Worm (Caenorhabditis elegans) whole organism, L3 larva: ENCODE measurements around the gene F22E12.3.

ENCODE experiments used
- ama-1 ChIP-seq: fragments of 150-350 bp; optimal IDR thresholded peaks from 2 replicates; lab custom pipeline; 2018
- ceh-28 ChIP-seq: fragments of 150-350 bp; optimal IDR thresholded peaks from 2 replicates; lab custom pipeline; 2014; ENCODE audit warnings: missing biosample characterization, missing genetic modification reagents, missing genetic modification characterization
- ceh-82 ChIP-seq: fragments of 150-350 bp; optimal IDR thresholded peaks from 2 replicates; lab custom pipeline; 2014; ENCODE audit warnings: missing biosample characterization, missing genetic modification characterization
- fkh-10 ChIP-seq: sonication (generic microtip); optimal IDR thresholded peaks from 2 replicates; lab custom pipeline; 2017; ENCODE audit warnings: missing biosample characterization, missing genetic modification reagents, missing genetic modification characterization
- fos-1 ChIP-seq: fragments of 150-350 bp; optimal IDR thresholded peaks from 2 replicates; lab custom pipeline; 2014; ENCODE audit warnings: missing biosample characterization, missing genetic modification characterization
- lsy-12 ChIP-seq: sonication (generic microtip); optimal IDR thresholded peaks from 2 replicates; lab custom pipeline; 2016; ENCODE audit warnings: mild to moderate bottlenecking, missing genetic modification characterization, missing compliant biosample characterization
- mdl-1 ChIP-seq: fragments of 150-350 bp; optimal IDR thresholded peaks from 2 replicates; lab custom pipeline; 2014; ENCODE audit warnings: missing biosample characterization, missing genetic modification characterization
- nfya-1 ChIP-seq: sonication (generic microtip); optimal IDR thresholded peaks from 2 replicates; lab custom pipeline; 2017; ENCODE audit warnings: missing genetic modification characterization, mild to moderate bottlenecking, missing compliant biosample characterization, antibody characterized with exemption, moderate library complexity; ENCODE audit not compliant: insufficient read depth
- nhr-11 ChIP-seq: fragments of 150-350 bp; optimal IDR thresholded peaks from 2 replicates; lab custom pipeline; 2014; ENCODE audit warnings: missing biosample characterization, missing genetic modification characterization
- nhr-25 ChIP-seq: sonication (generic microtip); optimal IDR thresholded peaks from 2 replicates; lab custom pipeline; 2017; ENCODE audit warnings: missing biosample characterization, missing genetic modification characterization
- unc-39 ChIP-seq: sonication (generic microtip); optimal IDR thresholded peaks from 4 replicates; lab custom pipeline; 2017; ENCODE audit warnings: missing biosample characterization, missing genetic modification characterization
- unc-62 ChIP-seq: fragments of 150-350 bp; sonication (generic microtip); optimal IDR thresholded peaks from 4 replicates; lab custom pipeline; 2014; ENCODE audit warnings: missing biosample characterization, missing genetic modification reagents, missing genetic modification characterization
- zag-1 ChIP-seq: fragments of 150-350 bp; optimal IDR thresholded peaks from 2 replicates; lab custom pipeline; 2014; ENCODE audit warnings: missing biosample characterization, missing genetic modification characterization
- ztf-11 ChIP-seq: fragments of 150-350 bp; optimal IDR thresholded peaks from 2 replicates; lab custom pipeline; 2014; ENCODE audit warnings: missing biosample characterization, missing genetic modification characterization

ce11 chrV:10501295-10501694 lies 38.1 kb upstream of the F22E12.3 start, which contains the start of gene C35A5.3:
- TF ChIP-seq mdl-1 (tag; lab: Kevin White, UChicago) (no peak), lsy-12 (tag; lab: Kevin White, UChicago) (no peak), fos-1 (no peak), ceh-28 (tag; lab: Kevin White, UChicago) (no peak), unc-62 (no peak), nhr-25 (tag; lab: Kevin White, UChicago) (no peak), ama-1 (lab: Kevin White, UChicago) (no peak), fkh-10 (GFP tag; lab: Kevin White, UChicago) (no peak), nfya-1 (tag; lab: Kevin White, UChicago) (no peak), ceh-82 (no peak), nhr-11 (tag; lab: Kevin White, UChicago) (no peak), ztf-11 (tag; lab: Kevin White, UChicago) (no peak), unc-39 (no peak), zag-1 (tag; lab: Kevin White, UChicago) (no peak)
